Worm (Caenorhabditis elegans) whole organism, L4 larva: ENCODE results near the gene gldi-9.

Experiments
- lin-15B ChIP-seq: fragments of 150-350 bp; sonication (generic microtip); optimal IDR thresholded peaks from 3 replicates; lab custom pipeline; 2014; ENCODE audit warnings: missing biosample characterization, missing genetic modification characterization
- mdl-1 ChIP-seq, 2 experiments: fragments of 150-350 bp in 1 of 2; sonication (generic microtip) in 1 of 2; optimal IDR thresholded peaks; 2 replicates each; lab custom pipeline; 2014 to 2017; ENCODE audit warnings: missing biosample characterization in 2 of 2, missing genetic modification characterization in 2 of 2

ce11 chrIII:2801800-2802515, 45.8 kb upstream of the gldi-9 start, which contains the start of the genes twk-45 and Y71H2AM.25:
- no peak for TF ChIP-seq lin-15B (tag; lab: Kevin White, UChicago)
- TF ChIP-seq mdl-1 (tag; optimal IDR thresholded peaks at IDR 0.05; lab: Kevin White, UChicago) = no peak
